Worm (Caenorhabditis elegans) whole organism, L4 larva: ENCODE results near the gene cal-7.

ENCODE experiments used
- F26F4.8 ChIP-seq: fragments of 200-800 bp; sonication (Bioruptor generic); conservative IDR thresholded peaks from 2 replicates; pipeline ENCODE4 v1.3.6; 2022; ENCODE audit warnings: missing genetic modification characterization, missing compliant biosample characterization
- Y5F2A.4 ChIP-seq: fragments of 200-800 bp; sonication (Bioruptor generic); optimal IDR thresholded peaks from 2 replicates; lab custom pipeline; 2018; ENCODE audit warnings: mild to moderate bottlenecking, missing genetic modification characterization, missing compliant biosample characterization
- aha-1 ChIP-seq: fragments of 150-350 bp; peaks from one replicate; lab custom pipeline; 2014; ENCODE audit warnings: missing biosample characterization, missing genetic modification characterization
- ceh-32 ChIP-seq: sonication (generic microtip); optimal IDR thresholded peaks from 2 replicates; lab custom pipeline; 2016; ENCODE audit warnings: mild to moderate bottlenecking, missing genetic modification characterization, missing compliant biosample characterization; ENCODE audit not compliant: poor library complexity
- ces-1 ChIP-seq: fragments of 150-350 bp; sonication (generic microtip); optimal IDR thresholded peaks from 4 replicates; lab custom pipeline; 2014; ENCODE audit warnings: missing biosample characterization, missing genetic modification reagents, missing genetic modification characterization
- ctbp-1 ChIP-seq: fragments of 200-800 bp; sonication (Bioruptor generic); IDR thresholded peaks from 2 replicates; pipeline ENCODE4 v1.3.6; 2022; ENCODE audit warnings: missing genetic modification reagents, missing genetic modification characterization, missing compliant biosample characterization
- daf-12 ChIP-seq: fragments of 150-350 bp; optimal IDR thresholded peaks from 2 replicates; lab custom pipeline; 2014; ENCODE audit warnings: missing biosample characterization, missing genetic modification reagents, missing genetic modification characterization
- dmd-6 ChIP-seq: fragments of 200-800 bp; sonication (Bioruptor generic); IDR thresholded peaks from 2 replicates; pipeline ENCODE4 v1.3.6; 2022; ENCODE audit warnings: missing genetic modification reagents, missing genetic modification characterization, missing compliant biosample characterization
- dmd-9 ChIP-seq: fragments of 200-800 bp; sonication (Bioruptor generic); IDR thresholded peaks from 2 replicates; pipeline ENCODE4 v1.3.6; 2022; ENCODE audit warnings: missing genetic modification reagents, missing genetic modification characterization, missing compliant biosample characterization
- dpl-1 ChIP-seq: fragments of 150-350 bp; optimal IDR thresholded peaks from 2 replicates; lab custom pipeline; 2014; ENCODE audit warnings: missing biosample characterization, missing genetic modification reagents, missing genetic modification characterization
- duxl-1 ChIP-seq: sonication (generic microtip); optimal IDR thresholded peaks from 2 replicates; lab custom pipeline; 2016; ENCODE audit warnings: mild to moderate bottlenecking, missing genetic modification characterization, moderate library complexity, missing compliant biosample characterization; ENCODE audit not compliant: poor library complexity
- dve-1 ChIP-seq: sonication (generic microtip); optimal IDR thresholded peaks from 2 replicates; lab custom pipeline; 2017; ENCODE audit warnings: antibody characterized with exemption, mild to moderate bottlenecking, missing genetic modification characterization, missing compliant biosample characterization; ENCODE audit not compliant: insufficient read depth
- egl-43 ChIP-seq: fragments of 200-800 bp; sonication (Bioruptor generic); IDR thresholded peaks from 2 replicates; pipeline ENCODE4 v1.3.6; 2022; ENCODE audit warnings: missing genetic modification reagents, missing genetic modification characterization, missing compliant biosample characterization
- fkh-10 ChIP-seq: fragments of 150-350 bp; optimal IDR thresholded peaks from 2 replicates; lab custom pipeline; 2014; ENCODE audit warnings: missing biosample characterization, missing genetic modification reagents, missing genetic modification characterization
- hmg-1.1 ChIP-seq: fragments of 200-800 bp; sonication (Bioruptor generic); IDR thresholded peaks from 2 replicates; pipeline ENCODE4 v1.3.6; 2022; ENCODE audit warnings: missing genetic modification reagents, missing genetic modification characterization, missing compliant biosample characterization
- lim-7 ChIP-seq: fragments of 200-800 bp; sonication (Bioruptor generic); IDR thresholded peaks from 2 replicates; pipeline ENCODE4 v1.3.6; 2022; ENCODE audit warnings: missing genetic modification characterization, missing compliant biosample characterization
- lin-38 ChIP-seq: fragments of 200-800 bp; sonication (Bioruptor generic); IDR thresholded peaks from 2 replicates; pipeline ENCODE4 v1.3.6; 2022; ENCODE audit warnings: missing genetic modification reagents, missing genetic modification characterization, missing compliant biosample characterization
- lir-3 ChIP-seq: sonication (generic microtip); optimal IDR thresholded peaks from 2 replicates; lab custom pipeline; 2016; ENCODE audit warnings: mild to moderate bottlenecking, missing genetic modification characterization, missing compliant biosample characterization
- lsy-2 ChIP-seq, 2 experiments: fragments of 150-350 bp in 1 of 2; sonication (generic microtip) in 1 of 2; optimal IDR thresholded peaks; 2 replicates each; lab custom pipeline; 2014 to 2017; ENCODE audit warnings: missing biosample characterization in 2 of 2, missing genetic modification characterization in 2 of 2
- mdt-29 ChIP-seq: fragments of 200-800 bp; sonication (Bioruptor generic); IDR thresholded peaks from 2 replicates; pipeline ENCODE4 v1.3.6; 2022; ENCODE audit warnings: missing genetic modification reagents, missing genetic modification characterization, missing compliant biosample characterization
- mep-1 ChIP-seq: fragments of 150-350 bp; sonication (generic microtip); optimal IDR thresholded peaks from 3 replicates; lab custom pipeline; 2014; ENCODE audit warnings: missing biosample characterization, missing genetic modification characterization
- mxl-2 ChIP-seq: fragments of 200-800 bp; sonication (Bioruptor generic); conservative IDR thresholded peaks from 2 replicates; pipeline ENCODE4 v1.3.6; 2022; ENCODE audit warnings: missing genetic modification reagents, missing genetic modification characterization, missing compliant biosample characterization
- nhr-28 ChIP-seq: fragments of 150-350 bp; optimal IDR thresholded peaks from 2 replicates; lab custom pipeline; 2014; ENCODE audit warnings: missing biosample characterization, missing genetic modification characterization
- nhr-48 ChIP-seq: sonication (generic microtip); optimal IDR thresholded peaks from 2 replicates; lab custom pipeline; 2016; ENCODE audit warnings: mild to moderate bottlenecking, missing genetic modification characterization, missing compliant biosample characterization
- nhr-77 ChIP-seq: fragments of 150-350 bp; optimal IDR thresholded peaks from 2 replicates; lab custom pipeline; 2014; ENCODE audit warnings: missing biosample characterization, missing genetic modification characterization
- rbr-2 ChIP-seq: sonication (generic microtip); optimal IDR thresholded peaks from 2 replicates; lab custom pipeline; 2016; ENCODE audit warnings: missing genotype, missing genetic modification characterization, missing compliant biosample characterization
- skn-1 ChIP-seq: fragments of 150-350 bp; optimal IDR thresholded peaks from 2 replicates; lab custom pipeline; 2014; ENCODE audit warnings: missing biosample characterization, missing genetic modification characterization
- snpc-1.2 ChIP-seq: fragments of 200-800 bp; sonication (Bioruptor generic); IDR thresholded peaks from 2 replicates; pipeline ENCODE4 v1.3.6; 2022; ENCODE audit warnings: missing genetic modification reagents, missing genetic modification characterization, missing compliant biosample characterization
- spr-3 ChIP-seq: fragments of 200-800 bp; sonication (Bioruptor generic); optimal IDR thresholded peaks from 2 replicates; lab custom pipeline; 2018; ENCODE audit warnings: mild to moderate bottlenecking, missing genetic modification characterization, missing compliant biosample characterization
- unc-62 ChIP-seq, 3 experiments: fragments of 150-350 bp in 1 of 3; sonication (generic microtip); optimal IDR thresholded peaks in 2 of 3; peaks in 1 of 3; 1 replicate in 1 of 3; 2 replicates in 2 of 3; lab custom pipeline; 2014 to 2017; ENCODE audit warnings: missing biosample characterization in 3 of 3, missing genetic modification characterization in 3 of 3, missing genetic modification reagents in 3 of 3, missing genotype in 1 of 3
- zag-1 ChIP-seq: fragments of 150-350 bp; optimal IDR thresholded peaks from 2 replicates; lab custom pipeline; 2014; ENCODE audit warnings: missing biosample characterization, missing genetic modification characterization
- zip-11 ChIP-seq: fragments of 200-800 bp; sonication (Bioruptor generic); IDR thresholded peaks from 2 replicates; pipeline ENCODE4 v1.3.6; 2022; ENCODE audit warnings: missing genetic modification characterization, missing compliant biosample characterization
- zip-2 ChIP-seq: fragments of 150-350 bp; optimal IDR thresholded peaks from 2 replicates; lab custom pipeline; 2014; ENCODE audit warnings: missing biosample characterization, missing genetic modification characterization

cal-7 gene

DNA sequence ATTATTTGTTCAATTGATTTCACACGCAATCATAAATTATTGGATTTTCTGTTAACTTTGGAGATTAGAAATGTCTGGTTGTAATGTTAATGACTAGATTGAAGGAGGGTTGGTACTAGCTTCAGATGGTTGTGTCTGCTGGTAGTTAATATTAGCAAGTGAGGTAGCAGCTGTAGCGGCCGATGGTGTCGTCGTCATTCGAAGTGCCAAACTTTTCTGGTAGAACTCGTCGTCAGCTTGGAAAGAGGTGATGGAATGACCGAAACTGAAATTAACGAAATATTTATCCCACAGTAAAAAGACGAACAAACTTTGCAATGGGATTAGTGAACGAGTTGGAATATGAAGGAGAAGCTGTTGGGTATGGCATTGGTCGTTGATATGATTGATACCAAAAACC, 30.6 kb downstream of the cal-7 start:
- TF ChIP-seq unc-62 (GFP tag; optimal IDR thresholded peaks at IDR 0.05 in 1 of 2; lab: Kevin White, UChicago) (peak in 1 of 2 experiments; percentile 97), unc-62 (tag; optimal IDR thresholded peaks at IDR 0.05; lab: Kevin White, UChicago) (no peak), zip-2 (tag; lab: Kevin White, UChicago) (no peak)
- TF ChIP-seq, all 104 proteins: peak for 1

ce11 chrV:9765622-9766021, 31.7 kb downstream of the cal-7 start:
- peak; percentile 71 for TF ChIP-seq aha-1 (tag; lab: Kevin White, UChicago)
- no peak for TF ChIP-seq Y5F2A.4 (GFP tag; lab: Kevin White, UChicago)
- TF ChIP-seq hmg-1.1 (GFP tag; lab: Robert Waterston, UW) = no peak
- no peak for TF ChIP-seq duxl-1 (tag; lab: Kevin White, UChicago)
- no peak for TF ChIP-seq lim-7 (GFP tag; lab: Robert Waterston, UW)
- TF ChIP-seq zag-1 (tag; lab: Kevin White, UChicago) = no peak
- no peak for TF ChIP-seq skn-1 (tag; lab: Kevin White, UChicago)
- TF ChIP-seq spr-3 (GFP tag; lab: Kevin White, UChicago) = no peak
- TF ChIP-seq lir-3 (tag; lab: Kevin White, UChicago) = no peak
- TF ChIP-seq lin-38 (GFP tag; lab: Robert Waterston, UW) = no peak
- no peak for TF ChIP-seq dpl-1 (GFP tag; lab: Kevin White, UChicago)
- no peak for TF ChIP-seq daf-12 (tag; lab: Kevin White, UChicago)
- TF ChIP-seq ceh-32 (tag; lab: Kevin White, UChicago) = peak; percentile 14
- no peak for TF ChIP-seq mep-1 (tag; lab: Kevin White, UChicago)
- TF ChIP-seq nhr-48 (tag; lab: Kevin White, UChicago) = no peak
- no peak for TF ChIP-seq dve-1 (tag; lab: Kevin White, UChicago)
- TF ChIP-seq mxl-2 (GFP tag; lab: Robert Waterston, UW) = no peak
- TF ChIP-seq fkh-10 (GFP tag; lab: Kevin White, UChicago) = peak; percentile 97
- TF ChIP-seq F26F4.8 (GFP tag; lab: Robert Waterston, UW) = no peak
- TF ChIP-seq lsy-2 (tag; optimal IDR thresholded peaks at IDR 0.05; lab: Kevin White, UChicago) = peak; percentile 6 to 83
- TF ChIP-seq dmd-6 (GFP tag; lab: Robert Waterston, UW) = no peak
- no peak for TF ChIP-seq zip-2 (tag; lab: Kevin White, UChicago)
- peak; percentile 100 for TF ChIP-seq ces-1 (GFP tag; lab: Kevin White, UChicago)
- TF ChIP-seq snpc-1.2 (GFP tag; lab: Robert Waterston, UW) = no peak
- no peak for TF ChIP-seq dmd-9 (GFP tag; lab: Robert Waterston, UW)
- peak; percentile 22 for TF ChIP-seq rbr-2 (tag; lab: Kevin White, UChicago)
- TF ChIP-seq nhr-77 (tag; lab: Kevin White, UChicago) = no peak
- TF ChIP-seq mdt-29 (GFP tag; lab: Robert Waterston, UW) = no peak
- TF ChIP-seq egl-43 (GFP tag; lab: Robert Waterston, UW) = no peak
- no peak for TF ChIP-seq zip-11 (GFP tag; lab: Robert Waterston, UW)

DNA sequence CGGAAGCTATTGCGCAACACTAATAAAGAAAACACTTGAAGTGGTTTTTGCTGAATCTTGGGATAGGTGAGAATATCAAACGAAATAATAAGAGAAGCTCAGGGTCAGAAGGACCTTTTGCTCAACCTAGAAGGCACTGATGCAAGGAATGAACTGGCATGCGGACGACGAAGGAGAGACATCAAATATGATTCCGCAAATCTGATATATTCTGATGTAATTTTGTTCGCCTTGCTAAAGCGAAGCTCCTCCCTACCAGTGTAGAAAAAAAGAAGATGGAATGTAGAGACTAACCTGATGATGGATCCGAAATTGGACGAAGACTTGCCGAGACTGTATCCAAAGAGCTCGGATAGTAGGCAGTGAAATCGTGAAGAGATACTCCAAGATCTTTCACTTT, 34.0 kb downstream of the cal-7 start:
- no peak for TF ChIP-seq nhr-28 (tag; lab: Kevin White, UChicago)
- TF ChIP-seq ces-1 (GFP tag; lab: Kevin White, UChicago) = peak; percentile 96
- TF ChIP-seq ctbp-1 = peak; percentile 68
- peak; percentile 30 for TF ChIP-seq fkh-10 (GFP tag; lab: Kevin White, UChicago)
